Worm (Caenorhabditis elegans) whole organism, young adult: ENCODE data around the gene F54H12.5.
A peak's percentile ranks its signal among the peaks of the same experiment; 100 is the strongest.

Experiments used
- B0019.2 ChIP-seq: fragments of 200-800 bp; sonication (Bioruptor generic); conservative IDR thresholded peaks from 2 replicates; pipeline ENCODE4 v1.3.6; 2022; ENCODE audit warnings: missing genetic modification reagents, missing genetic modification characterization, missing compliant biosample characterization
- D2030.7 ChIP-seq: fragments of 200-800 bp; sonication (Bioruptor generic); IDR thresholded peaks from 2 replicates; pipeline ENCODE4 v1.3.6; 2022; ENCODE audit warnings: missing genetic modification reagents, missing genetic modification characterization, missing compliant biosample characterization
- F33H1.4 ChIP-seq: fragments of 200-800 bp; sonication (Bioruptor generic); IDR thresholded peaks from 2 replicates; pipeline ENCODE4 v1.3.6; 2022; ENCODE audit warnings: missing genetic modification reagents, missing genetic modification characterization, missing compliant biosample characterization
- F49E8.2 ChIP-seq: sonication (generic microtip); optimal IDR thresholded peaks from 3 replicates; lab custom pipeline; 2017; ENCODE audit warnings: missing genetic modification characterization, mild to moderate bottlenecking, missing compliant biosample characterization, antibody characterized with exemption, moderate library complexity; ENCODE audit not compliant: insufficient read depth
- F52B5.7 ChIP-seq: sonication (generic microtip); optimal IDR thresholded peaks from 2 replicates; lab custom pipeline; 2016; ENCODE audit warnings: mild to moderate bottlenecking, missing genetic modification characterization, missing compliant biosample characterization
- F57A8.1 ChIP-seq: fragments of 200-800 bp; sonication (Bioruptor generic); optimal IDR thresholded peaks from 2 replicates; lab custom pipeline; 2018; ENCODE audit warnings: mild to moderate bottlenecking, missing genetic modification characterization, moderate library complexity, missing compliant biosample characterization
- Y79H2A.3 ChIP-seq: fragments of 200-800 bp; sonication (Bioruptor generic); conservative IDR thresholded peaks from 2 replicates; pipeline ENCODE4 v1.3.6; 2022; ENCODE audit warnings: missing genetic modification reagents, missing genetic modification characterization, missing compliant biosample characterization
- atf-7 ChIP-seq: sonication (generic microtip); optimal IDR thresholded peaks from 2 replicates; lab custom pipeline; 2017; ENCODE audit warnings: mild to moderate bottlenecking, missing genetic modification characterization, missing compliant biosample characterization
- attf-5 ChIP-seq: fragments of 200-800 bp; sonication (Bioruptor generic); optimal IDR thresholded peaks from 2 replicates; lab custom pipeline; 2018; ENCODE audit warnings: mild to moderate bottlenecking, missing genetic modification characterization, missing compliant biosample characterization
- bed-1 ChIP-seq: fragments of 200-800 bp; sonication (Bioruptor generic); IDR thresholded peaks from 2 replicates; pipeline ENCODE4 v1.3.6; 2022; ENCODE audit warnings: missing genetic modification reagents, missing genetic modification characterization, missing compliant biosample characterization
- ceh-91 ChIP-seq: fragments of 200-800 bp; sonication (Bioruptor generic); IDR thresholded peaks from 2 replicates; pipeline ENCODE4 v1.3.6; 2022; ENCODE audit warnings: missing genetic modification reagents, missing genetic modification characterization, missing compliant biosample characterization
- chd-7 ChIP-seq: sonication (generic microtip); optimal IDR thresholded peaks from 2 replicates; lab custom pipeline; 2016; ENCODE audit warnings: mild to moderate bottlenecking, missing genetic modification characterization, moderate library complexity, missing compliant biosample characterization
- dpff-1 ChIP-seq: sonication (generic microtip); optimal IDR thresholded peaks from 2 replicates; lab custom pipeline; 2017; ENCODE audit warnings: mild to moderate bottlenecking, missing genetic modification characterization, missing compliant biosample characterization
- egl-18 ChIP-seq: fragments of 200-800 bp; sonication (Bioruptor generic); IDR thresholded peaks from 2 replicates; pipeline ENCODE4 v1.3.6; 2022; ENCODE audit warnings: missing genetic modification reagents, missing genetic modification characterization, missing compliant biosample characterization
- egl-44 ChIP-seq: fragments of 200-800 bp; sonication (Bioruptor generic); IDR thresholded peaks from 2 replicates; pipeline ENCODE4 v1.3.6; 2022; ENCODE audit warnings: missing genetic modification reagents, missing genetic modification characterization, missing compliant biosample characterization
- ekl-4 ChIP-seq: fragments of 200-800 bp; sonication (Bioruptor generic); IDR thresholded peaks from 2 replicates; pipeline ENCODE4 v1.3.6; 2022; ENCODE audit warnings: missing genetic modification reagents, missing genetic modification characterization, missing compliant biosample characterization
- hmg-1.2 ChIP-seq: fragments of 200-800 bp; sonication (Bioruptor generic); IDR thresholded peaks from 2 replicates; pipeline ENCODE4 v1.3.6; 2022; ENCODE audit warnings: missing genetic modification reagents, missing genetic modification characterization, missing compliant biosample characterization
- hrde-1 ChIP-seq: sonication (generic microtip); optimal IDR thresholded peaks from 2 replicates; lab custom pipeline; 2016; ENCODE audit warnings: missing genetic modification characterization, mild to moderate bottlenecking, missing compliant biosample characterization, moderate library complexity, missing genotype, missing genetic modification reagents, borderline replicate concordance
- lsl-1 ChIP-seq: fragments of 200-800 bp; sonication (Bioruptor generic); optimal IDR thresholded peaks from 2 replicates; lab custom pipeline; 2018; ENCODE audit warnings: mild to moderate bottlenecking, missing genetic modification characterization, moderate library complexity, missing compliant biosample characterization
- madf-6 ChIP-seq: fragments of 200-800 bp; sonication (Bioruptor generic); IDR thresholded peaks from 2 replicates; pipeline ENCODE4 v1.3.6; 2022; ENCODE audit warnings: missing genetic modification reagents, missing genetic modification characterization, missing compliant biosample characterization
- nhr-120 ChIP-seq: fragments of 200-800 bp; sonication (Bioruptor generic); IDR thresholded peaks from 2 replicates; pipeline ENCODE4 v1.3.6; 2022; ENCODE audit warnings: missing genetic modification characterization, missing compliant biosample characterization
- rcor-1 ChIP-seq: fragments of 200-800 bp; sonication (Bioruptor generic); IDR thresholded peaks from 2 replicates; pipeline ENCODE4 v1.3.6; 2022; ENCODE audit warnings: missing genetic modification reagents, missing genetic modification characterization, missing compliant biosample characterization
- rpc-1 ChIP-seq, 2 experiments: fragments of 150-350 bp in 1 of 2; sonication (generic microtip) in 1 of 2; optimal IDR thresholded peaks; 2 replicates each; lab custom pipeline; 2014 to 2018; ENCODE audit warnings: missing biosample characterization in 1 of 2, missing genetic modification characterization in 1 of 2, missing genetic modification reagents in 1 of 2, missing genotype in 1 of 2
- sdz-38 ChIP-seq: sonication (generic microtip); optimal IDR thresholded peaks from 2 replicates; lab custom pipeline; 2016; ENCODE audit warnings: missing genotype, missing genetic modification characterization, missing compliant biosample characterization
- sea-2 ChIP-seq: fragments of 200-800 bp; sonication (Bioruptor generic); IDR thresholded peaks from 2 replicates; pipeline ENCODE4 v1.3.6; 2022; ENCODE audit warnings: missing genetic modification characterization, missing compliant biosample characterization
- snpc-1.1 ChIP-seq: sonication (generic microtip); optimal IDR thresholded peaks from 2 replicates; lab custom pipeline; 2017; ENCODE audit warnings: missing genetic modification characterization, mild to moderate bottlenecking, missing compliant biosample characterization, antibody characterized with exemption, moderate library complexity, missing genotype, missing genetic modification reagents; ENCODE audit not compliant: insufficient read depth
- snpc-1.3 ChIP-seq: sonication (generic microtip); optimal IDR thresholded peaks from 2 replicates; lab custom pipeline; 2017; ENCODE audit warnings: missing genetic modification characterization, mild to moderate bottlenecking, missing compliant biosample characterization, antibody characterized with exemption, moderate library complexity, missing genotype, missing genetic modification reagents; ENCODE audit not compliant: insufficient read depth
- snpc-3.4 ChIP-seq: sonication (generic microtip); optimal IDR thresholded peaks from 2 replicates; lab custom pipeline; 2017; ENCODE audit warnings: missing genetic modification characterization, mild to moderate bottlenecking, missing compliant biosample characterization, antibody characterized with exemption, moderate library complexity, missing genotype, missing genetic modification reagents
- snpc-4 ChIP-seq, 5 experiments: fragments of 150-350 bp in 1 of 5; sonication (generic microtip) in 4 of 5; optimal IDR thresholded peaks; 2 replicates each; lab custom pipeline; 2014 to 2018; ENCODE audit warnings: missing genetic modification characterization in 5 of 5, missing biosample characterization in 3 of 5, antibody characterized with exemption in 2 of 5, mild to moderate bottlenecking in 2 of 5, missing compliant biosample characterization in 2 of 5, missing genotype in 2 of 5, moderate library complexity in 2 of 5, missing genetic modification reagents in 1 of 5
- somi-1 ChIP-seq: fragments of 200-800 bp; sonication (Bioruptor generic); optimal IDR thresholded peaks from 2 replicates; lab custom pipeline; 2018; ENCODE audit warnings: mild to moderate bottlenecking, missing genetic modification characterization, missing compliant biosample characterization
- tbp1 ChIP-seq: fragments of 200-800 bp; sonication (Bioruptor generic); optimal IDR thresholded peaks from 2 replicates; lab custom pipeline; 2018; ENCODE audit warnings: mild to moderate bottlenecking, missing genetic modification characterization, missing compliant biosample characterization
- tlf-1 ChIP-seq: fragments of 200-800 bp; sonication (Bioruptor generic); optimal IDR thresholded peaks from 2 replicates; lab custom pipeline; 2018; ENCODE audit warnings: mild to moderate bottlenecking, missing genetic modification characterization, missing compliant biosample characterization
- unc-130 ChIP-seq: sonication (generic microtip); optimal IDR thresholded peaks from 2 replicates; lab custom pipeline; 2016; ENCODE audit warnings: missing genetic modification reagents, missing genetic modification characterization, missing compliant biosample characterization
- xnd-1 ChIP-seq: sonication (generic microtip); optimal IDR thresholded peaks from 2 replicates; lab custom pipeline; 2016; ENCODE audit warnings: missing genotype, missing genetic modification reagents, missing genetic modification characterization, missing compliant biosample characterization
- ztf-26 ChIP-seq: sonication (generic microtip); optimal IDR thresholded peaks from 2 replicates; lab custom pipeline; 2017; ENCODE audit warnings: missing genetic modification characterization, missing compliant biosample characterization

Gene F54H12.5

DNA sequence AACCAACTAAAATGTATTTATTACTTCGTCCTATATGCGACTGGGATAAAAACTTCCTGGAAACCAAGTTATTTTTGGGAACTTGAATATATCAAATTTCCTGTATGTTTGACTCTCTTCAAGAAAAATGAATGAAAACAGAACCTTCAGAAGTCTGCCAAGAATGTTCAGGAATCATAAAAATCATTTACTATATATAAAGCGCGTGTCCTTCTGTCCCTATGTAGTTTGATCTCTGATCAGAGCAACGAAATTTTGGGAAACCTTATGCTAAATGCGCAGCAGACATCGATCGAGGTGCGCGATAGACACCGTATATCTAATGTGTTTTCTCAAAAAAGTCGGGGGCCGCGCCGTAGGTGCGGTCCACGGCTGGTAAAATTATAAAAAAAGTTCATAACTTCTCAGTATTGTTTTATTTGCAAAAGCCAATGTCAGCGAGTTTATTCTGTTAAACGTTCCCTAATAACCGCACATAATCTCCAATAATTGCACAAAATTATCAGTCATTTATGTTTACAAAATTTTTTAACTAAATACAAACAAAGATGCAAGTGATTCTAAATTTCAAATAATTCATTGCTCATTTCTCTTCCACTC lies 25.6 kb upstream of the F54H12.5 start:
- no peak for TF ChIP-seq tbp1 (GFP tag; lab: Kevin White, UChicago)
- TF ChIP-seq sdz-38 (tag; lab: Kevin White, UChicago) = no peak
- peak; percentile 48; the same call in 1 of the 2 replicates for TF ChIP-seq hmg-1.2
- TF ChIP-seq ceh-91 (GFP tag; lab: Robert Waterston, UW) = no peak
- no peak for TF ChIP-seq ztf-26 (tag; lab: Kevin White, UChicago)
- TF ChIP-seq snpc-1.3 (tag; lab: Kevin White, UChicago) = no peak
- TF ChIP-seq snpc-1.1 = peak; percentile 61
- TF ChIP-seq snpc-4 (GFP tag; optimal IDR thresholded peaks at IDR 0.05; lab: Kevin White, UChicago) = no peak
- TF ChIP-seq snpc-4 (tag; optimal IDR thresholded peaks at IDR 0.05; lab: Kevin White, UChicago) = peak in 2 of 4 experiments; percentile 77 to 89
- TF ChIP-seq attf-5 = no peak
- TF ChIP-seq, all 124 proteins: peak for 3

DNA sequence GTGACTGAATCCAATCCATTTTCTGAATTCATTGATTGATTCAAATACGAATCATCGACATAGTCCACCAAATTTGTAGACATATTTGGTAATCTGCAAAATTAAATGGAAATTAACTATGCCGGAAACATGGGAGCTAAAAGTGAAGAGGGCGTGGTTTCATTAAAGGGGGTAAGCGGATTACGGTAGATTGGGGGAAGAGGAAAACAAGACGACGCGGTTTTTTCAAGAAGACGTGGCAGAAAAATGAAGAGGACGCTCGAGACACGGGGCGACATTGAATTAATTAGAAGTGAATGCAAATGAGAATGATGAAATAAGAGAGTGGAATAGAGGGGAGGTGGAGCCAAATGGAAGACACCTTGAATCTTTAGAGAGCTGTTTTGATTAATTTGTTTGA lies 24.4 kb upstream of the F54H12.5 start, which contains the start of gene npr-17:
npr-17 (minus strand) TSS at position 101 of the 400 bp plus-strand sequence.
- TF ChIP-seq xnd-1 (tag; lab: Kevin White, UChicago) = no peak
- TF ChIP-seq atf-7 = no peak
- TF ChIP-seq F57A8.1 (GFP tag; lab: Kevin White, UChicago) = no peak
- TF ChIP-seq rcor-1 (GFP tag; lab: Robert Waterston, UW) = no peak
- no peak for TF ChIP-seq D2030.7 (GFP tag; lab: Robert Waterston, UW)
- no peak for TF ChIP-seq snpc-1.1
- no peak for TF ChIP-seq Y79H2A.3 (GFP tag; lab: Robert Waterston, UW)
- TF ChIP-seq hmg-1.2 = no peak
- no peak for TF ChIP-seq bed-1 (GFP tag; lab: Robert Waterston, UW)
- TF ChIP-seq hrde-1 (tag; lab: Kevin White, UChicago) = no peak
- no peak for TF ChIP-seq egl-44 (GFP tag; lab: Robert Waterston, UW)
- no peak for TF ChIP-seq F49E8.2 (tag; lab: Kevin White, UChicago)
- no peak for TF ChIP-seq nhr-120 (GFP tag; lab: Robert Waterston, UW)
- TF ChIP-seq tlf-1 (GFP tag; lab: Kevin White, UChicago) = no peak
- TF ChIP-seq rpc-1 (optimal IDR thresholded peaks at IDR 0.05; lab: Kevin White, UChicago) = no peak
- no peak for TF ChIP-seq rpc-1 (tag; optimal IDR thresholded peaks at IDR 0.05; lab: Kevin White, UChicago)
- TF ChIP-seq sea-2 (GFP tag; lab: Robert Waterston, UW) = no peak
- no peak for TF ChIP-seq egl-18 (GFP tag; lab: Robert Waterston, UW)
- no peak for TF ChIP-seq unc-130

DNA sequence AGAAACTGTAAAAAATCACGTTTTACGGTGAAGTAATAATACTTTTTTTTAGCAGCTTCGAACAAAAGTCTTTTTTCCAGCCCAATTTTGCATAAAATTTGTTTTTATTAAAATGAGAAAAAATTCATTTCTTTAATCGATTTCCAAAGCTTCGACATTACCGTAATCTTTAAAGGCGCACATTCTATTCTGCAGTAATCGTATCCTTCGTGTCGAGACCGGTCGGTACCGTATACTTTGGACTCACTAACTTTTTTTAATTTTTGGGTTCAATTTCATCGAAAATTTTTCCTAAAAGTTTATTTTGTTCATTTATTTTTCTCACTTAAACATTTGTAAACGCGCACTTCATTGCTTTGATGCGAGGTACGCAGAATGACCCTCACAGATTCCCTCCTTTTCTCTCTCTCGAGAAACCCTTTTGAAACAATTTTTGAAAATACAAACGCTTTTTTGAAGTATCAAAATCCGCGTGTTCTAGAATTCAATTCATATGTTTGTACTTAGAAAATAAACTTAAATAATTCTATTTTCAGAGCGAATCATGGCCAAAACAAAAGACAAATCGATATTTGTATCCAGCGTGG lies 14.7 kb upstream of the F54H12.5 start, which contains the start of gene hrpk-2:
hrpk-2 (plus strand) TSS at position 537 of the 587 bp plus-strand sequence.
- TF ChIP-seq xnd-1 (tag; lab: Kevin White, UChicago) (peak; percentile 27), F33H1.4 (GFP tag; lab: Robert Waterston, UW) (peak; percentile 73), B0019.2 (GFP tag; lab: Robert Waterston, UW) (peak; percentile 19; the same call in 1 of the 2 replicates), ekl-4 (no peak), F52B5.7 (tag; lab: Kevin White, UChicago) (no peak), chd-7 (tag; lab: Kevin White, UChicago) (no peak), dpff-1 (tag; lab: Kevin White, UChicago) (no peak), lsl-1 (GFP tag; lab: Kevin White, UChicago) (peak; percentile 81), somi-1 (GFP tag; lab: Kevin White, UChicago) (no peak), madf-6 (GFP tag; lab: Robert Waterston, UW) (peak; percentile 65; the same call in 1 of the 2 replicates), snpc-3.4 (tag; lab: Kevin White, UChicago) (peak; percentile 28)
- TF ChIP-seq, all 124 proteins: peak for 6
